Worm (Caenorhabditis elegans) whole organism, L2 larva: ENCODE data around the gene F13D11.3.

Source experiments
- C34F6.9 ChIP-seq: fragments of 150-350 bp; optimal IDR thresholded peaks from 2 replicates; lab custom pipeline; 2014; ENCODE audit warnings: missing biosample characterization, missing genetic modification characterization
- F13H6.1 ChIP-seq: sonication (generic microtip); optimal IDR thresholded peaks from 2 replicates; lab custom pipeline; 2016; ENCODE audit warnings: missing genetic modification characterization, missing compliant biosample characterization
- R02D3.7 ChIP-seq: fragments of 150-350 bp; optimal IDR thresholded peaks from 2 replicates; lab custom pipeline; 2014; ENCODE audit warnings: missing biosample characterization, missing genetic modification characterization
- Y55F3AM.14 ChIP-seq: fragments of 200-800 bp; sonication (Bioruptor generic); optimal IDR thresholded peaks from 2 replicates; lab custom pipeline; 2018; ENCODE audit warnings: mild to moderate bottlenecking, missing genetic modification characterization, missing compliant biosample characterization
- ZK546.5 ChIP-seq: sonication (generic microtip); optimal IDR thresholded peaks from 2 replicates; lab custom pipeline; 2017; ENCODE audit warnings: missing biosample characterization, missing genetic modification characterization
- alr-1 ChIP-seq: fragments of 150-350 bp; optimal IDR thresholded peaks from 2 replicates; lab custom pipeline; 2014; ENCODE audit warnings: missing biosample characterization, missing genetic modification characterization
- aly-2 ChIP-seq: fragments of 150-350 bp; optimal IDR thresholded peaks from 2 replicates; lab custom pipeline; 2014; ENCODE audit warnings: missing biosample characterization, missing genetic modification characterization
- ama-1 ChIP-seq: fragments of 150-350 bp; optimal IDR thresholded peaks from 2 replicates; lab custom pipeline; 2018; ENCODE audit warnings: inconsistent platforms
- blmp-1 ChIP-seq: sonication (generic microtip); optimal IDR thresholded peaks from 2 replicates; lab custom pipeline; 2017; ENCODE audit warnings: missing genetic modification characterization, mild to moderate bottlenecking, missing compliant biosample characterization, antibody characterized with exemption, moderate library complexity; ENCODE audit not compliant: insufficient read depth
- ceh-16 ChIP-seq: fragments of 150-350 bp; optimal IDR thresholded peaks from 2 replicates; lab custom pipeline; 2014; ENCODE audit warnings: missing biosample characterization, missing genetic modification characterization
- crh-2 ChIP-seq: sonication (generic microtip); optimal IDR thresholded peaks from 2 replicates; lab custom pipeline; 2017; ENCODE audit warnings: missing biosample characterization, missing genetic modification characterization
- dmd-4 ChIP-seq: sonication (generic microtip); optimal IDR thresholded peaks from 2 replicates; lab custom pipeline; 2017; ENCODE audit warnings: missing biosample characterization, missing genetic modification characterization
- egl-27 ChIP-seq: sonication (generic microtip); optimal IDR thresholded peaks from 3 replicates; lab custom pipeline; 2017; ENCODE audit warnings: missing biosample characterization, missing genetic modification reagents, missing genetic modification characterization
- elt-1 ChIP-seq: fragments of 150-350 bp; optimal IDR thresholded peaks from 2 replicates; lab custom pipeline; 2014; ENCODE audit warnings: missing biosample characterization, missing genetic modification characterization
- elt-3 ChIP-seq: sonication (generic microtip); optimal IDR thresholded peaks from 2 replicates; lab custom pipeline; 2017; ENCODE audit warnings: missing biosample characterization, missing genetic modification characterization
- fos-1 ChIP-seq: fragments of 150-350 bp; optimal IDR thresholded peaks from 2 replicates; lab custom pipeline; 2014; ENCODE audit warnings: missing biosample characterization, missing genetic modification characterization
- gmeb-1 ChIP-seq: fragments of 150-350 bp; optimal IDR thresholded peaks from 2 replicates; lab custom pipeline; 2014; ENCODE audit warnings: missing biosample characterization, missing genetic modification characterization
- lin-11 ChIP-seq: fragments of 150-350 bp; sonication (generic microtip); optimal IDR thresholded peaks from 2 replicates; lab custom pipeline; 2014; ENCODE audit warnings: missing biosample characterization, missing genetic modification characterization, inconsistent platforms, mixed read lengths
- lin-13 ChIP-seq: fragments of 150-350 bp; optimal IDR thresholded peaks from 2 replicates; lab custom pipeline; 2014; ENCODE audit warnings: missing biosample characterization, missing genetic modification reagents, missing genetic modification characterization
- lin-39 ChIP-seq: fragments of 150-350 bp; optimal IDR thresholded peaks from 2 replicates; lab custom pipeline; 2014; ENCODE audit warnings: missing biosample characterization, missing genetic modification reagents, missing genetic modification characterization
- lsy-2 ChIP-seq, 2 experiments: fragments of 150-350 bp in 1 of 2; sonication (generic microtip) in 1 of 2; optimal IDR thresholded peaks; 2 replicates each; lab custom pipeline; 2014 to 2017; ENCODE audit warnings: missing biosample characterization in 2 of 2, missing genetic modification characterization in 2 of 2
- mab-5 ChIP-seq: fragments of 150-350 bp; optimal IDR thresholded peaks from 2 replicates; lab custom pipeline; 2014; ENCODE audit warnings: missing biosample characterization, missing genetic modification characterization
- mdl-1 ChIP-seq, 2 experiments: fragments of 150-350 bp in 1 of 2; sonication (generic microtip) in 1 of 2; optimal IDR thresholded peaks; 2 replicates each; lab custom pipeline; 2017; ENCODE audit warnings: missing biosample characterization in 2 of 2, missing genetic modification characterization in 2 of 2
- nhr-10 ChIP-seq: sonication (generic microtip); optimal IDR thresholded peaks from 2 replicates; lab custom pipeline; 2017; ENCODE audit warnings: missing biosample characterization, missing genetic modification characterization
- nhr-11 ChIP-seq: fragments of 150-350 bp; optimal IDR thresholded peaks from 2 replicates; lab custom pipeline; 2014; ENCODE audit warnings: missing biosample characterization, missing genetic modification characterization
- nhr-12 ChIP-seq: fragments of 150-350 bp; optimal IDR thresholded peaks from 2 replicates; lab custom pipeline; 2014; ENCODE audit warnings: missing biosample characterization, missing genetic modification characterization
- nhr-129 ChIP-seq: fragments of 150-350 bp; optimal IDR thresholded peaks from 2 replicates; lab custom pipeline; 2014; ENCODE audit warnings: missing biosample characterization, missing genetic modification characterization
- nhr-21 ChIP-seq: fragments of 150-350 bp; optimal IDR thresholded peaks from 2 replicates; lab custom pipeline; 2014; ENCODE audit warnings: missing biosample characterization, missing genetic modification characterization
- nhr-23 ChIP-seq: fragments of 150-350 bp; optimal IDR thresholded peaks from 2 replicates; lab custom pipeline; 2014; ENCODE audit warnings: missing biosample characterization, missing genetic modification reagents, missing genetic modification characterization
- nhr-237 ChIP-seq: fragments of 150-350 bp; optimal IDR thresholded peaks from 2 replicates; lab custom pipeline; 2014; ENCODE audit warnings: missing biosample characterization, missing genetic modification characterization
- nhr-25 ChIP-seq: fragments of 150-350 bp; sonication (generic microtip); optimal IDR thresholded peaks from 3 replicates; lab custom pipeline; 2014; ENCODE audit warnings: missing biosample characterization, missing genetic modification characterization
- nhr-6 ChIP-seq: fragments of 150-350 bp; optimal IDR thresholded peaks from 2 replicates; lab custom pipeline; 2014; ENCODE audit warnings: missing biosample characterization, missing genetic modification characterization
- nhr-77 ChIP-seq: fragments of 150-350 bp; optimal IDR thresholded peaks from 2 replicates; lab custom pipeline; 2014; ENCODE audit warnings: missing biosample characterization, missing genetic modification characterization
- peb-1 ChIP-seq: fragments of 150-350 bp; optimal IDR thresholded peaks from 2 replicates; lab custom pipeline; 2014; ENCODE audit warnings: missing biosample characterization, missing genetic modification characterization
- sem-4 ChIP-seq: fragments of 150-350 bp; optimal IDR thresholded peaks from 2 replicates; lab custom pipeline; 2014; ENCODE audit warnings: missing biosample characterization, missing genetic modification reagents, missing genetic modification characterization
- sma-3 ChIP-seq: sonication (generic microtip); optimal IDR thresholded peaks from 2 replicates; lab custom pipeline; 2016; ENCODE audit warnings: missing genetic modification reagents, missing genetic modification characterization, missing compliant biosample characterization
- sma-9 ChIP-seq, 2 experiments: fragments of 150-350 bp in 1 of 2; sonication (generic microtip) in 1 of 2; optimal IDR thresholded peaks; 2 replicates each; lab custom pipeline; 2014 to 2016; ENCODE audit warnings: missing genetic modification characterization in 2 of 2, mild to moderate bottlenecking in 1 of 2, missing biosample characterization in 1 of 2, missing compliant biosample characterization in 1 of 2, missing genetic modification reagents in 1 of 2, moderate library complexity in 1 of 2
- snpc-4 ChIP-seq: fragments of 150-350 bp; optimal IDR thresholded peaks from 2 replicates; lab custom pipeline; 2014; ENCODE audit warnings: missing biosample characterization, missing genetic modification characterization
- unc-39 ChIP-seq: fragments of 150-350 bp; optimal IDR thresholded peaks from 2 replicates; lab custom pipeline; 2014; ENCODE audit warnings: missing biosample characterization, missing genetic modification characterization
- unc-55 ChIP-seq: fragments of 150-350 bp; sonication (generic microtip); optimal IDR thresholded peaks from 3 replicates; lab custom pipeline; 2014; ENCODE audit warnings: missing biosample characterization, missing genetic modification reagents, missing genetic modification characterization
- unc-62 ChIP-seq: fragments of 150-350 bp; optimal IDR thresholded peaks from 2 replicates; lab custom pipeline; 2014; ENCODE audit warnings: missing biosample characterization, missing genetic modification reagents, missing genetic modification characterization
- zag-1 ChIP-seq: fragments of 150-350 bp; optimal IDR thresholded peaks from 2 replicates; lab custom pipeline; 2014; ENCODE audit warnings: missing biosample characterization, missing genetic modification characterization
- ztf-1 ChIP-seq: fragments of 200-800 bp; sonication (Bioruptor generic); conservative IDR thresholded peaks from 2 replicates; pipeline ENCODE4 v1.3.6; 2022; ENCODE audit warnings: missing genetic modification characterization, missing compliant biosample characterization
- ztf-11 ChIP-seq: sonication (generic microtip); optimal IDR thresholded peaks from 2 replicates; lab custom pipeline; 2017; ENCODE audit warnings: missing biosample characterization, missing genetic modification characterization
- ztf-4 ChIP-seq: fragments of 150-350 bp; optimal IDR thresholded peaks from 2 replicates; lab custom pipeline; 2014; ENCODE audit warnings: missing biosample characterization, missing genetic modification characterization

The F13D11.3 gene

ce11 chrX:5841060-5841642 lies 35.4 kb upstream of the F13D11.3 start, which contains the start of gene puf-9 (continued):
- TF ChIP-seq ama-1 (peak; percentile 61), nhr-10 (tag; lab: Kevin White, UChicago) (peak; percentile 87), unc-39 (tag; lab: Kevin White, UChicago) (peak; percentile 34)
- TF ChIP-seq, all 48 proteins: peak for 43

ce11 chrX:5839643-5840042 lies 33.9 kb upstream of the F13D11.3 start, which contains the start of gene dct-11:
Gene dct-11, minus strand, starts transcription at chrX:5839778.
- TF ChIP-seq nhr-129: peak; percentile 6
- peak; percentile 79 for TF ChIP-seq fos-1 (tag; lab: Kevin White, UChicago)
- peak; percentile 28 for TF ChIP-seq F13H6.1
- TF ChIP-seq ztf-1 (GFP tag; lab: Robert Waterston, UW): no peak
- peak; percentile 39 for TF ChIP-seq crh-2 (tag; lab: Kevin White, UChicago)
- no peak for TF ChIP-seq nhr-77 (tag; lab: Kevin White, UChicago)

ce11 chrX:5839143-5839542 lies 33.4 kb upstream of the F13D11.3 start:
- no peak for TF ChIP-seq nhr-21 (tag; lab: Kevin White, UChicago)
- no peak for TF ChIP-seq ztf-4 (tag; lab: Kevin White, UChicago)
- no peak for TF ChIP-seq egl-27
- no peak for TF ChIP-seq alr-1 (tag; lab: Kevin White, UChicago)
- no peak for TF ChIP-seq zag-1
- no peak for TF ChIP-seq aly-2
- no peak for TF ChIP-seq fos-1 (tag; lab: Kevin White, UChicago)
- TF ChIP-seq ceh-16 (tag; lab: Kevin White, UChicago): no peak
- TF ChIP-seq nhr-23 (tag; lab: Kevin White, UChicago): no peak
- TF ChIP-seq nhr-12 (tag; lab: Kevin White, UChicago): no peak
- TF ChIP-seq gmeb-1 (tag; lab: Kevin White, UChicago): no peak
- TF ChIP-seq sem-4: no peak
- TF ChIP-seq blmp-1 (tag; lab: Kevin White, UChicago): no peak
- no peak for TF ChIP-seq ztf-1 (GFP tag; lab: Robert Waterston, UW)
- TF ChIP-seq elt-3 (tag; lab: Kevin White, UChicago): no peak

- TF ChIP-seq lin-13: no peak
- peak in 1 of 2 experiments; percentile 66 for TF ChIP-seq lsy-2 (tag; optimal IDR thresholded peaks at IDR 0.05; lab: Kevin White, UChicago)
- no peak for TF ChIP-seq snpc-4 (tag; lab: Kevin White, UChicago)
- no peak for TF ChIP-seq nhr-11 (tag; lab: Kevin White, UChicago)
- no peak for TF ChIP-seq ZK546.5
- TF ChIP-seq sma-9 (GFP tag; optimal IDR thresholded peaks at IDR 0.05; lab: Kevin White, UChicago): peak; percentile 81
- no peak for TF ChIP-seq sma-9 (tag; optimal IDR thresholded peaks at IDR 0.05; lab: Kevin White, UChicago)
- no peak for TF ChIP-seq unc-55 (GFP tag; lab: Kevin White, UChicago)
- TF ChIP-seq nhr-10 (tag; lab: Kevin White, UChicago): no peak
- no peak for TF ChIP-seq unc-39 (tag; lab: Kevin White, UChicago)
- TF ChIP-seq nhr-129: peak; percentile 41
- TF ChIP-seq blmp-1 (tag; lab: Kevin White, UChicago): peak; percentile 47
- no peak for TF ChIP-seq aly-2
- no peak for TF ChIP-seq lin-11
- TF ChIP-seq mdl-1 (tag; optimal IDR thresholded peaks at IDR 0.05; lab: Kevin White, UChicago): no peak
- peak; percentile 47 for TF ChIP-seq crh-2 (tag; lab: Kevin White, UChicago)
- TF ChIP-seq R02D3.7 (tag; lab: Kevin White, UChicago): no peak
- TF ChIP-seq sma-3 (GFP tag; lab: Kevin White, UChicago): peak; percentile 7
- peak; percentile 52 for TF ChIP-seq nhr-25 (tag; lab: Kevin White, UChicago)
- no peak for TF ChIP-seq ztf-11 (tag; lab: Kevin White, UChicago)
- no peak for TF ChIP-seq unc-62 (GFP tag; lab: Kevin White, UChicago)
- TF ChIP-seq nhr-237 (tag; lab: Kevin White, UChicago): no peak
- peak; percentile 69 for TF ChIP-seq F13H6.1
- TF ChIP-seq lin-39 (tag; lab: Kevin White, UChicago): no peak
- no peak for TF ChIP-seq ceh-16 (tag; lab: Kevin White, UChicago)
- TF ChIP-seq zag-1: no peak
- no peak for TF ChIP-seq nhr-77 (tag; lab: Kevin White, UChicago)
- peak; percentile 38 for TF ChIP-seq mab-5 (tag; lab: Kevin White, UChicago)
- no peak for TF ChIP-seq alr-1 (tag; lab: Kevin White, UChicago)
- TF ChIP-seq gmeb-1 (tag; lab: Kevin White, UChicago): no peak
- TF ChIP-seq sem-4: peak; percentile 76
- TF ChIP-seq nhr-6: peak; percentile 15
- TF ChIP-seq ztf-4 (tag; lab: Kevin White, UChicago): no peak
- TF ChIP-seq C34F6.9 (tag; lab: Kevin White, UChicago): peak; percentile 49
- TF ChIP-seq elt-3 (tag; lab: Kevin White, UChicago): no peak
- no peak for TF ChIP-seq nhr-23 (tag; lab: Kevin White, UChicago)
- no peak for TF ChIP-seq nhr-12 (tag; lab: Kevin White, UChicago)
- no peak for TF ChIP-seq dmd-4
- TF ChIP-seq Y55F3AM.14 (GFP tag; lab: Kevin White, UChicago): no peak
- no peak for TF ChIP-seq peb-1 (tag; lab: Kevin White, UChicago)
- TF ChIP-seq elt-1 (tag; lab: Kevin White, UChicago): no peak
Observed at ce11 chrX:5837035-5837434, 31.3 kb upstream of the F13D11.3 start.
